Worm (Caenorhabditis elegans): ENCODE results near the gene Y40B10A.11.

The Y40B10A.11 gene

DNA sequence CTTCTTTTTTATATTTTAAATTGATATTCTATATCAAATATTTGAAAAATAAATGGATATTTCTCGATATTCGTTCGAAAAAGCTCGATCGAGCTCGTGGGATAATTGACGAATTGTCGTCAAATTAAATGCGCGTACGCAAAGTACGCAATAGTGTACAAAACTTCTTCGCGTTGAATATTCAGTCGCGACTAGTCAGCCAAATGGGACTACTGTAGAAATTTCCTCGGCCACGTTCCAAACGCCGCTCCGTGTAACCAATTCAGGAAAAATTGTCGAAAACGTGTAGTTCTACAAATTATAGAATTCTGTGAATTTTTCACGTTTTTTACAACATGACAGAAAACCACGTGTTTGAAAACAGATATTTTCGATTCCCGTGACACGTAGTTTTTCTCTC lies 43.0 kb downstream of the Y40B10A.11 start (continued):
- peak; percentile 62 for TF ChIP-seq dpl-1 (GFP tag; optimal IDR thresholded peaks at IDR 0.05)
- TF ChIP-seq ceh-91 (GFP tag; IDR thresholded peaks at IDR 0.05) = peak; percentile 89
- no peak for TF ChIP-seq ZK185.1 (tag; optimal IDR thresholded peaks at IDR 0.05; ENCODE audit: poor library complexity, severe bottlenecking)
- TF ChIP-seq somi-1 (GFP tag; optimal IDR thresholded peaks at IDR 0.05) = no peak
- TF ChIP-seq lin-54 (GFP tag; optimal IDR thresholded peaks at IDR 0.05) = peak; percentile 76
- peak; percentile 44 to 87 for TF ChIP-seq let-607 (tag; optimal IDR thresholded peaks at IDR 0.05)
- no peak for TF ChIP-seq K11D2.4 (GFP tag; IDR thresholded peaks at IDR 0.05)
- peak; percentile 53; the same call in 1 of the 2 replicates for TF ChIP-seq ekl-4 (GFP tag; IDR thresholded peaks at IDR 0.05)
- TF ChIP-seq tbp1 (GFP tag; optimal IDR thresholded peaks at IDR 0.05) = peak; percentile 51
- no peak for TF ChIP-seq B0261.1 (tag; optimal IDR thresholded peaks at IDR 0.05)
- no peak for TF ChIP-seq ztf-26 (tag; optimal IDR thresholded peaks at IDR 0.05)
- no peak for TF ChIP-seq C17E4.6 (GFP tag; IDR thresholded peaks at IDR 0.05)
- TF ChIP-seq F39B2.1 (GFP tag; IDR thresholded peaks at IDR 0.05) = no peak
- no peak for TF ChIP-seq nhr-27 (tag; optimal IDR thresholded peaks at IDR 0.05)
- TF ChIP-seq repo-1 (tag; optimal IDR thresholded peaks at IDR 0.05) = no peak
- TF ChIP-seq Y53G8AR.9 (GFP tag; conservative IDR thresholded peaks at IDR 0.05) = 0 out of 2 replicates have a peak, but pooled peaks have one; percentile 46
- peak; percentile 42; the same call in 1 of the 2 replicates for TF ChIP-seq egrh-3 (GFP tag; IDR thresholded peaks at IDR 0.05)
- peak; percentile 85; the same call in 1 of the 2 replicates for TF ChIP-seq ztf-25 (GFP tag; IDR thresholded peaks at IDR 0.05)
- no peak for TF ChIP-seq aptf-3 (GFP tag; IDR thresholded peaks at IDR 0.05)
- no peak for TF ChIP-seq pha-4 (tag; optimal IDR thresholded peaks at IDR 0.05)
- TF ChIP-seq F49E8.2 (tag; optimal IDR thresholded peaks at IDR 0.05; ENCODE audit: insufficient read depth) = peak; percentile 71
- peak in 1 of 3 experiments; percentile 79 for TF ChIP-seq lin-35 (GFP tag; optimal IDR thresholded peaks at IDR 0.05)
- TF ChIP-seq bed-1 (GFP tag; IDR thresholded peaks at IDR 0.05) = no peak
- peak; percentile 72 for TF ChIP-seq him-1 (tag; optimal IDR thresholded peaks at IDR 0.05)
- TF ChIP-seq athp-1 (tag; optimal IDR thresholded peaks at IDR 0.05) = peak; percentile 68
- TF ChIP-seq B0019.2 (GFP tag; conservative IDR thresholded peaks at IDR 0.05) = peak; percentile 81
- no peak for TF ChIP-seq nhr-179 (tag; optimal IDR thresholded peaks at IDR 0.05)
- no peak for TF ChIP-seq egl-18 (GFP tag; IDR thresholded peaks at IDR 0.05)
- no peak for TF ChIP-seq snpc-3.4 (tag; optimal IDR thresholded peaks at IDR 0.05)

DNA sequence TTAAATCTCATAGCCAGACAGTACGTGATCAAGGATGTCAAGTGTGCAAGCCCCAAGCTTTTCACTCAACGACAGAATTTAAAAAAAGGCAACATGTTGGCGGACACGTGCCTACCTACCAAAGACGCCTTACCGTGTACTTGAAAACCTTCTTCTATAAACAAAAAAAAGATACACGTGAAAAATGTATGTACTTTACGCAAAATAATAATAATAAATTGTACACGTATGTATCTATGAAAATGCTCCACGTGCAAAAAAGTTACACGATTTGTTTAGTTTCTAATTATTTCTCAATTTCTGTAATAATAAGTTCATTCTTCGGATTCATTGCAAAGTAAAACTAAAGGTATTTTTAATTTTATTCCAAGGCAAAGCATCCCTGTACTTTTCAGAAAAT lies 46.7 kb downstream of the Y40B10A.11 start, which contains the start of gene cysl-4:
Gene cysl-4, plus strand, starts transcription at position 301 of the 400 bp plus-strand sequence.
- no peak for TF ChIP-seq ceh-40 (GFP tag; IDR thresholded peaks at IDR 0.05)
- no peak for TF ChIP-seq bed-2 (GFP tag; IDR thresholded peaks at IDR 0.05)
- no peak for TF ChIP-seq C06A6.2 (GFP tag; conservative IDR thresholded peaks at IDR 0.05)
- no peak for TF ChIP-seq atf-7 (tag; optimal IDR thresholded peaks at IDR 0.05)
- TF ChIP-seq madf-8 (GFP tag; conservative IDR thresholded peaks at IDR 0.05) = no peak

DNA sequence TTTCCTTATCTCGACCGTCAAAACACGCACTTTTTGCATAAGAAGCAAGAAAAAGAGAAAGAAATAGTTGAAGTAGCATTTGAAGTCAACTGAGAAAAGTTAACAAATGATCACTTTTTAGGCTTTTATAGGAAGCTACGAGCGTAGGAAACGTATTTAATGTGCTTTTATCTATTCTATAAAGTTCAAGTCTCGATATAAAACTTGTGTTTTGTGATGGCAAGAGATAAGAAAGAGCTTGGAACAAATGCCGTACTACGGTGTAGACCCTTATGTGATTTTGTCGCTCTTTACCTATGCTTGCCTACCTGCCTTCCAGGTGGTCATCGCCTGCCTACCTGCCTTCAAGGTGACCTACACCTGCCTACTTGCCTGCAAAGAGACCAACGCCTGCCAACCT lies 47.2 kb downstream of the Y40B10A.11 start, which contains the start of gene clec-206:
Gene clec-206, minus strand, starts transcription at position 101 of the 400 bp plus-strand sequence.
- TF ChIP-seq zfh-2 (GFP tag; conservative IDR thresholded peaks at IDR 0.05) = 0 out of 2 replicates have a peak, but pooled peaks have one; percentile 6
- TF ChIP-seq ceh-58 (GFP tag; IDR thresholded peaks at IDR 0.05) = 0 out of 2 replicates have a peak, but pooled peaks have one; percentile 38
- no peak for TF ChIP-seq lag-1 (GFP tag; IDR thresholded peaks at IDR 0.05)

Data from whole organism, young adult.